Worm (Caenorhabditis elegans) whole organism, L3 larva: ENCODE measurements around the gene rpl-33.

Source experiments
- fkh-10 ChIP-seq: sonication (generic microtip); optimal IDR thresholded peaks from 2 replicates; lab custom pipeline; 2017; ENCODE audit warnings: missing biosample characterization, missing genetic modification reagents, missing genetic modification characterization
- lin-15B ChIP-seq: fragments of 150-350 bp; optimal IDR thresholded peaks from 2 replicates; lab custom pipeline; 2014; ENCODE audit warnings: missing biosample characterization, missing genetic modification characterization
- mdl-1 ChIP-seq: fragments of 150-350 bp; optimal IDR thresholded peaks from 2 replicates; lab custom pipeline; 2014; ENCODE audit warnings: missing biosample characterization, missing genetic modification characterization
- nhr-76 ChIP-seq: fragments of 150-350 bp; sonication (generic microtip); optimal IDR thresholded peaks from 5 replicates; lab custom pipeline; 2014; ENCODE audit warnings: missing biosample characterization, missing genetic modification characterization
- skn-1 ChIP-seq: fragments of 150-350 bp; optimal IDR thresholded peaks from 2 replicates; lab custom pipeline; 2014; ENCODE audit warnings: missing biosample characterization, missing genetic modification characterization
- snpc-4 ChIP-seq: fragments of 150-350 bp; optimal IDR thresholded peaks from 2 replicates; lab custom pipeline; 2014; ENCODE audit warnings: missing biosample characterization, missing genetic modification characterization
- tbx-2 ChIP-seq: sonication (generic microtip); optimal IDR thresholded peaks from 2 replicates; lab custom pipeline; 2016; ENCODE audit warnings: mild to moderate bottlenecking, missing genetic modification characterization, missing compliant biosample characterization
- zag-1 ChIP-seq: fragments of 150-350 bp; optimal IDR thresholded peaks from 2 replicates; lab custom pipeline; 2014; ENCODE audit warnings: missing biosample characterization, missing genetic modification characterization
- ztf-11 ChIP-seq: fragments of 150-350 bp; optimal IDR thresholded peaks from 2 replicates; lab custom pipeline; 2014; ENCODE audit warnings: missing biosample characterization, missing genetic modification characterization
- ztf-4 ChIP-seq: fragments of 150-350 bp; optimal IDR thresholded peaks from 2 replicates; lab custom pipeline; 2014; ENCODE audit warnings: missing biosample characterization, missing genetic modification characterization

DNA sequence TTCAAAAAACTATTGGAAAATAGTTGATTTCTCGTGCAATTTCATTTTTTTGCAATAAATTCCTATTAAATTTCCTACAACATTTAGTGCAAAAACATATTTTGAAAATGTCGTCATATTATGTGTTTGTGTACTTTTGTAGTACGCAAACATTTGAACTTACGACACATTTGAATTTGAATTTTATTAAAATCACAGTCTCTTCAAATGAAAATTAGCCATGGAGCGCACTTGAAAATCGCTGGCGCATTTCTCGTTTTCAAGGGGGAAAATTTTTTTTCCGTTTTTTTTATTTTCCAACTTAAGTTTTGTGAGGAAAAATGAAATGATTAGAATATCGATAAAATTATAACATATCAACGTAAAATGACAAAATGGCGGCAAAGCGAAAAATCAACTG is 42.2 kb downstream of the rpl-33 start:
- TF ChIP-seq nhr-76 (tag; lab: Kevin White, UChicago) = no peak
- no peak for TF ChIP-seq ztf-11 (tag; lab: Kevin White, UChicago)
- TF ChIP-seq skn-1 (tag; lab: Kevin White, UChicago) = no peak
- TF ChIP-seq snpc-4 (tag; lab: Kevin White, UChicago) = no peak
- no peak for TF ChIP-seq tbx-2 (tag; lab: Kevin White, UChicago)
- TF ChIP-seq fkh-10 (GFP tag; lab: Kevin White, UChicago) = no peak
- TF ChIP-seq zag-1 = no peak
- TF ChIP-seq lin-15B (tag; lab: Kevin White, UChicago) = peak; percentile 13
- TF ChIP-seq ztf-4 (tag; lab: Kevin White, UChicago) = no peak
- TF ChIP-seq mdl-1 (tag; lab: Kevin White, UChicago) = no peak
